Fruit fly (Drosophila melanogaster) whole organism, embryonic: ENCODE results near the gene ppk15.

Source experiments
- Atf6 ChIP-seq: fragments of 200-800 bp; sonication (Bioruptor generic); IDR thresholded peaks from 2 replicates; pipeline ENCODE4 v1.3.6; 2022; ENCODE audit warnings: missing biosample characterization, missing genetic modification characterization
- CG11247 ChIP-seq: fragments of 200-800 bp; sonication (Bioruptor generic); IDR thresholded peaks from 2 replicates; pipeline ENCODE4 v1.3.6; 2022; ENCODE audit warnings: missing biosample characterization, missing genetic modification characterization
- CG11723 ChIP-seq: fragments of 200-800 bp; sonication (Bioruptor generic); optimal IDR thresholded peaks from 2 replicates; lab custom pipeline; 2017; ENCODE audit warnings: missing biosample characterization, mild to moderate bottlenecking, missing genetic modification characterization
- CG13123 ChIP-seq: fragments of 200-800 bp; sonication (Bioruptor generic); optimal IDR thresholded peaks from 2 replicates; lab custom pipeline; 2016; ENCODE audit warnings: missing biosample characterization, missing genetic modification characterization
- CG1529 ChIP-seq: fragments of 200-800 bp; sonication (Bioruptor generic); optimal IDR thresholded peaks from 3 replicates; lab custom pipeline; 2018; ENCODE audit warnings: missing biosample characterization, missing genetic modification characterization
- CG16813 ChIP-seq: fragments of 200-800 bp; sonication (Bioruptor generic); IDR thresholded peaks from 3 replicates; pipeline ENCODE4 v1.3.6; 2022; ENCODE audit warnings: missing biosample characterization, missing genetic modification characterization; ENCODE audit not compliant: partially characterized antibody
- CG17186 ChIP-seq: fragments of 200-800 bp; sonication (Bioruptor generic); optimal IDR thresholded peaks from 3 replicates; lab custom pipeline; 2017; ENCODE audit warnings: missing biosample characterization, missing genetic modification reagents, missing genetic modification characterization
- CG18599 ChIP-seq: fragments of 200-800 bp; sonication (Bioruptor generic); optimal IDR thresholded peaks from 3 replicates; lab custom pipeline; 2017; ENCODE audit warnings: missing biosample characterization, missing genetic modification characterization, mild to moderate bottlenecking, moderate library complexity, missing genetic modification reagents
- CG2129 ChIP-seq: fragments of 200-800 bp; sonication (Bioruptor generic); IDR thresholded peaks from 2 replicates; pipeline ENCODE4 v1.3.6; 2022; ENCODE audit warnings: missing biosample characterization, missing genetic modification characterization; ENCODE audit not compliant: partially characterized antibody
- CG3065 ChIP-seq: fragments of 200-800 bp; sonication (Bioruptor generic); optimal IDR thresholded peaks from 2 replicates; lab custom pipeline; 2016; ENCODE audit warnings: missing biosample characterization, missing genetic modification characterization
- CG34224 ChIP-seq: fragments of 200-800 bp; sonication (Bioruptor generic); IDR thresholded peaks from 3 replicates; pipeline ENCODE4 v1.3.6; 2022; ENCODE audit warnings: missing biosample characterization, missing genetic modification characterization; ENCODE audit not compliant: partially characterized antibody
- CG5180 ChIP-seq: fragments of 200-800 bp; sonication (Bioruptor generic); optimal IDR thresholded peaks from 3 replicates; lab custom pipeline; 2017; ENCODE audit warnings: missing biosample characterization, missing genetic modification characterization, mild to moderate bottlenecking, moderate library complexity, missing genetic modification reagents
- CG6654 ChIP-seq: fragments of 200-800 bp; sonication (Bioruptor generic); optimal IDR thresholded peaks from 2 replicates; lab custom pipeline; 2017; ENCODE audit warnings: missing biosample characterization, mild to moderate bottlenecking, missing genetic modification characterization
- CG8281 ChIP-seq: fragments of 200-800 bp; sonication (Bioruptor generic); optimal IDR thresholded peaks from 2 replicates; lab custom pipeline; 2018; ENCODE audit warnings: missing biosample characterization, mild to moderate bottlenecking, missing genetic modification characterization, moderate library complexity
- Dad ChIP-seq: fragments of 200-800 bp; sonication (Bioruptor generic); optimal IDR thresholded peaks from 3 replicates; lab custom pipeline; 2016; ENCODE audit warnings: missing biosample characterization, missing genetic modification characterization
- Dip2 ChIP-seq: fragments of 200-800 bp; sonication (Bioruptor generic); IDR thresholded peaks from 2 replicates; pipeline ENCODE4 v1.3.6; 2022; ENCODE audit warnings: missing biosample characterization, missing genetic modification characterization
- ERR ChIP-seq: fragments of 200-800 bp; sonication (Bioruptor generic); optimal IDR thresholded peaks from 2 replicates; lab custom pipeline; 2016; ENCODE audit warnings: missing biosample characterization, missing genetic modification characterization
- Ets97D ChIP-seq: fragments of 200-800 bp; sonication (Bioruptor generic); optimal IDR thresholded peaks from 3 replicates; lab custom pipeline; 2016; ENCODE audit warnings: missing biosample characterization, missing genetic modification characterization
- HLH3B ChIP-seq: fragments of 200-800 bp; sonication (Bioruptor generic); IDR thresholded peaks from 2 replicates; pipeline ENCODE4 v1.3.6; 2022; ENCODE audit warnings: missing biosample characterization, missing genetic modification characterization
- HLH54F ChIP-seq: fragments of 200-800 bp; sonication (Bioruptor generic); optimal IDR thresholded peaks from 3 replicates; lab custom pipeline; 2016; ENCODE audit warnings: missing biosample characterization, missing genetic modification characterization
- Hr51 ChIP-seq, 2 experiments: fragments of 200-800 bp; sonication (Bioruptor generic); optimal IDR thresholded peaks; 2 replicates in 1 of 2; 3 replicates in 1 of 2; lab custom pipeline; 2016 to 2018; ENCODE audit warnings: missing biosample characterization in 2 of 2, missing genetic modification characterization in 2 of 2, mild to moderate bottlenecking in 1 of 2, moderate library complexity in 1 of 2
- Lim3 ChIP-seq: fragments of 200-800 bp; sonication (Bioruptor generic); IDR thresholded peaks from 2 replicates; pipeline ENCODE4 v1.3.6; 2022; ENCODE audit warnings: missing biosample characterization, missing genetic modification characterization
- Mes4 ChIP-seq: fragments of 200-800 bp; sonication (Bioruptor generic); optimal IDR thresholded peaks from 2 replicates; lab custom pipeline; 2016; ENCODE audit warnings: missing biosample characterization, missing genetic modification characterization
- Oli ChIP-seq: fragments of 200-800 bp; sonication (Bioruptor generic); optimal IDR thresholded peaks from 2 replicates; lab custom pipeline; 2018; ENCODE audit warnings: missing biosample characterization, mild to moderate bottlenecking, missing genetic modification characterization, moderate library complexity
- Poxn ChIP-seq: fragments of 200-800 bp; sonication (Bioruptor generic); IDR thresholded peaks from 2 replicates; pipeline ENCODE4 v1.3.6; 2022; ENCODE audit warnings: missing biosample characterization, missing genetic modification characterization
- Vsx1 ChIP-seq: fragments of 200-800 bp; sonication (Bioruptor generic); optimal IDR thresholded peaks from 2 replicates; lab custom pipeline; 2017; ENCODE audit warnings: missing biosample characterization, mild to moderate bottlenecking, missing genetic modification characterization, missing genetic modification reagents
- Xrp1 ChIP-seq: fragments of 200-800 bp; sonication (Bioruptor generic); IDR thresholded peaks from 2 replicates; pipeline ENCODE4 v1.3.6; 2022; ENCODE audit warnings: missing biosample characterization, missing genetic modification characterization
- YL-1 ChIP-seq: fragments of 200-800 bp; sonication (Bioruptor generic); optimal IDR thresholded peaks from 3 replicates; lab custom pipeline; 2017; ENCODE audit warnings: missing biosample characterization, mild to moderate bottlenecking, missing genetic modification characterization
- chinmo ChIP-seq: fragments of 200-800 bp; sonication (Bioruptor generic); IDR thresholded peaks from 4 replicates; pipeline ENCODE4 v1.3.6; 2022; ENCODE audit warnings: missing biosample characterization, missing genetic modification characterization; ENCODE audit not compliant: partially characterized antibody
- chn ChIP-seq: fragments of 200-800 bp; sonication (Bioruptor generic); optimal IDR thresholded peaks from 2 replicates; lab custom pipeline; 2016; ENCODE audit warnings: missing biosample characterization, missing genetic modification characterization
- dmrt11E ChIP-seq: fragments of 200-800 bp; sonication (Bioruptor generic); optimal IDR thresholded peaks from 3 replicates; lab custom pipeline; 2018; ENCODE audit warnings: missing biosample characterization, mild to moderate bottlenecking, missing genetic modification characterization, moderate library complexity
- dmrt99B ChIP-seq: fragments of 200-800 bp; sonication (Bioruptor generic); optimal IDR thresholded peaks from 2 replicates; lab custom pipeline; 2018; ENCODE audit warnings: missing biosample characterization, mild to moderate bottlenecking, missing genetic modification characterization, moderate library complexity
- ems ChIP-seq: fragments of 200-800 bp; sonication (Bioruptor generic); optimal IDR thresholded peaks from 3 replicates; lab custom pipeline; 2016; ENCODE audit warnings: missing biosample characterization, missing genetic modification characterization
- eyg ChIP-seq: fragments of 200-800 bp; sonication (Bioruptor generic); optimal IDR thresholded peaks from 3 replicates; lab custom pipeline; 2016; ENCODE audit warnings: missing biosample characterization, missing genetic modification characterization
- fd102C ChIP-seq: fragments of 200-800 bp; sonication (Bioruptor generic); optimal IDR thresholded peaks from 2 replicates; lab custom pipeline; 2018; ENCODE audit warnings: missing biosample characterization, mild to moderate bottlenecking, missing genetic modification characterization, moderate library complexity
- fd3F ChIP-seq: fragments of 200-800 bp; sonication (Bioruptor generic); optimal IDR thresholded peaks from 2 replicates; lab custom pipeline; 2018; ENCODE audit warnings: missing biosample characterization, mild to moderate bottlenecking, missing genetic modification characterization, moderate library complexity
- gcm2 ChIP-seq: fragments of 200-800 bp; sonication (Bioruptor generic); optimal IDR thresholded peaks from 2 replicates; lab custom pipeline; 2016; ENCODE audit warnings: missing biosample characterization, missing genetic modification characterization
- hb ChIP-seq: fragments of 200-800 bp; sonication (Bioruptor generic); IDR thresholded peaks from 3 replicates; pipeline ENCODE4 v1.3.6; 2022; ENCODE audit warnings: missing biosample characterization, missing genetic modification characterization; ENCODE audit not compliant: partially characterized antibody
- hbn ChIP-seq: fragments of 200-800 bp; sonication (Bioruptor generic); IDR thresholded peaks from 2 replicates; pipeline ENCODE4 v1.3.6; 2022; ENCODE audit warnings: missing biosample characterization, missing genetic modification characterization; ENCODE audit not compliant: partially characterized antibody
- onecut ChIP-seq: fragments of 200-800 bp; sonication (Bioruptor generic); IDR thresholded peaks from 2 replicates; pipeline ENCODE4 v1.3.6; 2022; ENCODE audit warnings: missing biosample characterization, missing genetic modification characterization
- pfk ChIP-seq: fragments of 200-800 bp; sonication (Bioruptor generic); optimal IDR thresholded peaks from 2 replicates; lab custom pipeline; 2018; ENCODE audit warnings: missing biosample characterization, mild to moderate bottlenecking, missing genetic modification characterization, moderate library complexity
- pzg ChIP-seq: fragments of 200-800 bp; sonication (Bioruptor generic); optimal IDR thresholded peaks from 3 replicates; lab custom pipeline; 2018; ENCODE audit warnings: missing biosample characterization, mild to moderate bottlenecking, missing genetic modification characterization, moderate library complexity
- rib ChIP-seq: fragments of 200-800 bp; sonication (Bioruptor generic); IDR thresholded peaks from 2 replicates; pipeline ENCODE4 v1.3.6; 2022; ENCODE audit warnings: missing biosample characterization, missing genetic modification characterization
- row ChIP-seq: fragments of 200-800 bp; sonication (Bioruptor generic); IDR thresholded peaks from 3 replicates; pipeline ENCODE4 v1.3.6; 2022; ENCODE audit warnings: missing biosample characterization, missing genetic modification characterization
- sisA ChIP-seq: fragments of 200-800 bp; sonication (Bioruptor generic); IDR thresholded peaks from 2 replicates; pipeline ENCODE4 v1.3.6; 2022; ENCODE audit warnings: missing biosample characterization, missing genetic modification characterization
- stc ChIP-seq: fragments of 200-800 bp; sonication (Bioruptor generic); IDR thresholded peaks from 2 replicates; pipeline ENCODE4 v1.3.6; 2022; ENCODE audit warnings: missing biosample characterization, missing genetic modification characterization
- trem ChIP-seq: fragments of 200-800 bp; optimal IDR thresholded peaks from 3 replicates; lab custom pipeline; 2019; ENCODE audit warnings: missing biosample characterization, mild to moderate bottlenecking, missing genetic modification characterization, moderate library complexity
- unpg ChIP-seq: fragments of 200-800 bp; sonication (Bioruptor generic); optimal IDR thresholded peaks from 3 replicates; lab custom pipeline; 2018; ENCODE audit warnings: missing biosample characterization, mild to moderate bottlenecking, missing genetic modification characterization, moderate library complexity
- vvl ChIP-seq: fragments of 200-800 bp; sonication (Bioruptor generic); IDR thresholded peaks from 2 replicates; pipeline ENCODE4 v1.3.6; 2022; ENCODE audit warnings: missing biosample characterization, missing genetic modification characterization
- wek ChIP-seq: fragments of 200-800 bp; sonication (Bioruptor generic); optimal IDR thresholded peaks from 3 replicates; lab custom pipeline; 2018; ENCODE audit warnings: missing biosample characterization, mild to moderate bottlenecking, missing genetic modification characterization, moderate library complexity
- zfh1 ChIP-seq: fragments of 200-800 bp; sonication (Bioruptor generic); IDR thresholded peaks from 3 replicates; pipeline ENCODE4 v1.3.6; 2022; ENCODE audit warnings: missing biosample characterization, missing genetic modification characterization

Gene ppk15

dm6 chr3R:26436540-26436939 lies 33.1 kb upstream of the ppk15 start (continued):
- TF ChIP-seq dmrt99B (tag; lab: Kevin White, UChicago), result peak; percentile 68
- TF ChIP-seq Atf6 (GFP tag; lab: Robert Waterston, UW), result peak; percentile 48; the same call in 1 of the 2 replicates
- no peak for TF ChIP-seq dmrt11E (tag; lab: Kevin White, UChicago)
- no peak for TF ChIP-seq Ets97D (GFP tag; lab: Kevin White, UChicago)
- TF ChIP-seq unpg (GFP tag; lab: Kevin White, UChicago), result peak; percentile 69
- no peak for TF ChIP-seq onecut (GFP tag; lab: Robert Waterston, UW)
- peak; percentile 10 for TF ChIP-seq CG1529 (GFP tag; lab: Kevin White, UChicago)
- no peak for TF ChIP-seq CG2129
- no peak for TF ChIP-seq CG34224 (GFP tag; lab: Robert Waterston, UW)
- no peak for TF ChIP-seq HLH54F (GFP tag; lab: Kevin White, UChicago)
- 0 out of 3 replicates have a peak, but pooled peaks have one; percentile 41 for TF ChIP-seq zfh1
- TF ChIP-seq Xrp1, result peak; percentile 45; the same call in 1 of the 2 replicates
- TF ChIP-seq chn (GFP tag; lab: Kevin White, UChicago), result peak; percentile 16
- TF ChIP-seq CG6654 (GFP tag; lab: Kevin White, UChicago), result no peak
- no peak for TF ChIP-seq ems
- no peak for TF ChIP-seq YL-1 (GFP tag; lab: Kevin White, UChicago)
- peak; percentile 63 for TF ChIP-seq stc (GFP tag; lab: Robert Waterston, UW)
- TF ChIP-seq vvl, result peak; percentile 73
- no peak for TF ChIP-seq chinmo (GFP tag; lab: Robert Waterston, UW)
- TF ChIP-seq CG17186, result no peak
- TF ChIP-seq CG8281 (tag; lab: Kevin White, UChicago), result no peak
- TF ChIP-seq Mes4 (GFP tag; lab: Kevin White, UChicago), result peak; percentile 10
- no peak for TF ChIP-seq Vsx1 (GFP tag; lab: Kevin White, UChicago)
- no peak for TF ChIP-seq CG16813 (GFP tag; lab: Robert Waterston, UW)
- no peak for TF ChIP-seq CG11247 (GFP tag; lab: Robert Waterston, UW)
- no peak for TF ChIP-seq Dad (GFP tag; lab: Kevin White, UChicago)
- TF ChIP-seq Dip2 (GFP tag; lab: Robert Waterston, UW), result no peak
- TF ChIP-seq pzg (GFP tag; lab: Kevin White, UChicago), result no peak
- TF ChIP-seq HLH3B (GFP tag; lab: Robert Waterston, UW), result peak; percentile 50; the same call in 1 of the 2 replicates
- peak; percentile 47 for TF ChIP-seq sisA (GFP tag; lab: Robert Waterston, UW)
- TF ChIP-seq hb (GFP tag; lab: Robert Waterston, UW), result no peak
- TF ChIP-seq ERR (GFP tag; lab: Kevin White, UChicago), result no peak
- no peak for TF ChIP-seq Lim3 (GFP tag; lab: Robert Waterston, UW)
- TF ChIP-seq CG3065 (GFP tag; lab: Kevin White, UChicago), result no peak
- no peak for TF ChIP-seq pfk
- peak; percentile 57 for TF ChIP-seq Oli (tag; lab: Kevin White, UChicago)
- no peak for TF ChIP-seq fd3F (GFP tag; lab: Kevin White, UChicago)
- peak; percentile 39 for TF ChIP-seq CG18599 (GFP tag; lab: Kevin White, UChicago)
- TF ChIP-seq trem (tag; lab: Kevin White, UChicago), result peak; percentile 5
- peak in 1 of 2 experiments; percentile 68 for TF ChIP-seq Hr51 (GFP tag; optimal IDR thresholded peaks at IDR 0.05; lab: Kevin White, UChicago)
- TF ChIP-seq hbn, result no peak
- no peak for TF ChIP-seq fd102C (GFP tag; lab: Kevin White, UChicago)
- no peak for TF ChIP-seq CG13123 (GFP tag; lab: Kevin White, UChicago)
- TF ChIP-seq wek, result no peak
- TF ChIP-seq gcm2, result no peak
- TF ChIP-seq eyg, result no peak
- no peak for TF ChIP-seq Poxn (GFP tag; lab: Robert Waterston, UW)
- TF ChIP-seq row (GFP tag; lab: Robert Waterston, UW), result peak; percentile 43; the same call in 1 of the 3 replicates
- no peak for TF ChIP-seq CG11723 (GFP tag; lab: Kevin White, UChicago)
- TF ChIP-seq rib, result no peak
- TF ChIP-seq CG5180, result no peak
